Worm (Caenorhabditis elegans): ENCODE results near the gene npr-26.
A peak's percentile ranks its signal among the peaks of the same experiment; 100 is the strongest.

The npr-26 gene

DNA sequence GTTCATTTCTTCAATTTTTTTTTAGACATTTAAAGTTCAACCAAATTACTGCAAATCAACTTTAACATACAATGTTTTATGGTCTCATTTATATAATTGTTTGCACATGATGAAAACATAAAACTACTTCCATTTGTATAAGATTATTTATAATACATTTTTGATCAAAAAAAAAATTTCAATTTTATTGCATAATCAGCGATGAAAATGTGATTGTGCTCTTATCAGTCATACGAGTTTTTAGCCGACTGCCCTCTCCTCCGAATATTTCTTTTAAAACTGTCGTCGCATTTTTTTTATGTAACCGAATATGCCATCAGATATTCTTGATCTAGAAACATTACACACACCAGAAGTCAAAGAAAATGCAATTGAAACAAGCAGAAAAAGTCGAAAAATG lies 22.8 kb upstream of the npr-26 start, which contains the start of gene F08A7.1:
F08A7.1 (plus strand) TSS at position 191 of the 400 bp plus-strand sequence.
- no peak for TF ChIP-seq blmp-1 (tag; optimal IDR thresholded peaks at IDR 0.05)
- TF ChIP-seq fkh-8 (tag; optimal IDR thresholded peaks at IDR 0.05) = no peak
- no peak for TF ChIP-seq aly-2 (tag; optimal IDR thresholded peaks at IDR 0.05)
- no peak for TF ChIP-seq ama-1 (optimal IDR thresholded peaks at IDR 0.05)
- no peak for TF ChIP-seq ces-1 (GFP tag; optimal IDR thresholded peaks at IDR 0.05)
- TF ChIP-seq irx-1 (tag; optimal IDR thresholded peaks at IDR 0.05) = no peak
- peak; percentile 32 for TF ChIP-seq nhr-85 (tag)
- TF ChIP-seq ceh-8 (GFP tag; optimal IDR thresholded peaks at IDR 0.05) = no peak
- TF ChIP-seq unc-30 (tag; optimal IDR thresholded peaks at IDR 0.05) = no peak
- no peak for TF ChIP-seq pag-3 (tag; optimal IDR thresholded peaks at IDR 0.05; ENCODE audit: borderline replicate concordance, insufficient read depth)
- TF ChIP-seq sup-37 (GFP tag; optimal IDR thresholded peaks at IDR 0.05) = no peak
- no peak for TF ChIP-seq ceh-63 (GFP tag; optimal IDR thresholded peaks at IDR 0.05)
- TF ChIP-seq nhr-84 (tag; optimal IDR thresholded peaks at IDR 0.05) = no peak
- TF ChIP-seq mab-9 (GFP tag; IDR thresholded peaks at IDR 0.05) = no peak
- TF ChIP-seq ets-5 (GFP tag; IDR thresholded peaks at IDR 0.05) = no peak
- TF ChIP-seq efl-1 (optimal IDR thresholded peaks at IDR 0.05) = no peak
- TF ChIP-seq efl-1 (GFP tag; optimal IDR thresholded peaks at IDR 0.05 in 1 of 2) = no peak
- TF ChIP-seq C34B4.2 (tag; optimal IDR thresholded peaks at IDR 0.05) = no peak
- peak; percentile 63 for TF ChIP-seq elt-2 (tag; optimal IDR thresholded peaks at IDR 0.05)

DNA sequence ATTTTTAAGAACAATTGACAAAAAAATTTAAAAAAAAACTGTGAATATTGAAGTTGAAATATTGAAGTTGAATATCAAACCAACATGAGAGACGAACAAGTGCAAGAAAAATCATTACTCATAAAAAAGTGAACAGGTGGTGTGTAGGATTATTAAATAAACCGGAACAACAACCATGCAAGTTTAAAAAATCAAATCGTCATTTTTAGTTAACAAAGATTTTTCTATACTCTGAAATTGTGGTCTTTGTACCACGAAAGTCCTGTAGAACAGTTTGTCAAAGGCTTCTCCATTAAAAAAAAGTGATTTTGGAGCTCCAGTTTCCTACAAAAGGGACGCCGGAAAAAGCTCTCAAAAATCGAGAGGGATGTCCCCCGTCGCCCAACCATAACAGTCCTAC lies 22.4 kb upstream of the npr-26 start, which contains the start of gene C06A12.19:
C06A12.19 (minus strand) TSS at position 101 of the 400 bp plus-strand sequence.
- no peak for TF ChIP-seq elt-2 (tag; optimal IDR thresholded peaks at IDR 0.05)
- no peak for TF ChIP-seq tlp-1 (tag; optimal IDR thresholded peaks at IDR 0.05)
- TF ChIP-seq fos-1 (tag; optimal IDR thresholded peaks at IDR 0.05) = no peak
- TF ChIP-seq hlh-17 (GFP tag; optimal IDR thresholded peaks at IDR 0.05; ENCODE audit: borderline replicate concordance) = no peak
- no peak for TF ChIP-seq lin-13 (GFP tag; optimal IDR thresholded peaks at IDR 0.05)
- TF ChIP-seq mef-2 (tag; optimal IDR thresholded peaks at IDR 0.05) = no peak
- TF ChIP-seq nhr-71 (tag; optimal IDR thresholded peaks at IDR 0.05) = no peak
- no peak for TF ChIP-seq pax-3 (tag; optimal IDR thresholded peaks at IDR 0.05)
- TF ChIP-seq nhr-19 (GFP tag; conservative IDR thresholded peaks at IDR 0.05) = no peak
- no peak for TF ChIP-seq sptf-1 (tag; optimal IDR thresholded peaks at IDR 0.05)
- no peak for TF ChIP-seq jun-1 (tag; optimal IDR thresholded peaks at IDR 0.05)
- no peak for TF ChIP-seq hpl-2 (GFP tag; optimal IDR thresholded peaks at IDR 0.05)
- TF ChIP-seq C04F5.9 (tag; optimal IDR thresholded peaks at IDR 0.05) = no peak

DNA sequence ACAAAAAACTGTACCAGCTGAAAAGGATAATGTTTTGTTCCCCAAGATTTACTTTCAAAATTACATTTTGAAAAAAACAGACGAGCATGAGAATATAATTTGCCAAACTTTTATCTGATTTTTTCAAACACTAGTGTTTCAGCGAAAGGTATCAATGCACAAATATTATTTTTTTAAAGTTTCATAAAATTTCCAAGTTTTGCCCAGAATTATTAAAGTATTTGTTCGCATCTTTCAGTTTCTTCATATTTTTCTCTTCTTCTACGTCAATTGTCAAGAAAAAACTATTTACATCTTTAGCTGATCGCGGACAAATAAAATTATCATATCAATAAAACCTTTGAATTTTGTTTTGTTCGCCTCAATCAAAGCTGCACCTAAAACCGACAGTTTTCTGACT lies 19.4 kb upstream of the npr-26 start, which contains the start of gene C06A12.8:
C06A12.8 (plus strand) TSS at position 301 of the 400 bp plus-strand sequence.
- TF ChIP-seq lin-39 (tag; optimal IDR thresholded peaks at IDR 0.05) (no peak), nhr-84 (tag; optimal IDR thresholded peaks at IDR 0.05) (no peak), ets-5 (GFP tag; IDR thresholded peaks at IDR 0.05) (no peak), fos-1 (tag; optimal IDR thresholded peaks at IDR 0.05) (no peak), nhr-20 (tag; optimal IDR thresholded peaks at IDR 0.05) (no peak), ces-1 (GFP tag; optimal IDR thresholded peaks at IDR 0.05) (no peak), sox-4 (tag; optimal IDR thresholded peaks at IDR 0.05) (no peak), efl-1 (optimal IDR thresholded peaks at IDR 0.05) (no peak), efl-1 (GFP tag; optimal IDR thresholded peaks at IDR 0.05 in 1 of 2) (no peak), nhr-47 (tag; optimal IDR thresholded peaks at IDR 0.05) (no peak), ceh-88 (GFP tag; IDR thresholded peaks at IDR 0.05) (no peak), C04F5.9 (tag; optimal IDR thresholded peaks at IDR 0.05) (no peak), irx-1 (tag; optimal IDR thresholded peaks at IDR 0.05) (no peak)

DNA sequence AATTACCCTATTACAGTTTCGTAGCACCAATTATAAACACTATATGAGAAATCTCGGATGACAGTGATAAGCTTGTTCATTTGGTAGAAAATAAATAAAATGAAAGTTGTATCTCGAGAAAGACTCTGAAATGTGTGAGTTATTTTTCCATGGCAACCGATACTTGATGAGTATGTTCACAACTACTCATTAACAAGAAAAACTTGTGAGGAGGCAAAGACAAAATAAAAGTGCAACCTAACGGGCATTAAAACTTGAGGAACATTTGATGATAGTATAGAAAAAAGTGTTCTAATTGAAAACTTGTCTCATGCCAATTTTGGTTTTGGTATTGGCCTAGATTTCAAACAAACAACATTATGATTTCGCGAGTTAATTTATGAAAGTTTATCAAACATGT lies 18.9 kb upstream of the npr-26 start, which contains the start of gene gcy-27:
gcy-27 (minus strand) TSS at position 101 of the 400 bp plus-strand sequence.
- TF ChIP-seq mab-9 (GFP tag; IDR thresholded peaks at IDR 0.05) = no peak
- no peak for TF ChIP-seq C34B4.2 (tag; optimal IDR thresholded peaks at IDR 0.05)
- no peak for TF ChIP-seq unc-86 (tag; optimal IDR thresholded peaks at IDR 0.05)
- no peak for TF ChIP-seq nhr-28 (tag; optimal IDR thresholded peaks at IDR 0.05)
- no peak for TF ChIP-seq blmp-1 (tag; optimal IDR thresholded peaks at IDR 0.05)
- TF ChIP-seq dsc-1 (tag; optimal IDR thresholded peaks at IDR 0.05) = no peak
- no peak for TF ChIP-seq pqm-1 (tag; optimal IDR thresholded peaks at IDR 0.05)
- TF ChIP-seq vab-15 (tag; optimal IDR thresholded peaks at IDR 0.05) = no peak
- no peak for TF ChIP-seq nhr-71 (tag; optimal IDR thresholded peaks at IDR 0.05)
- no peak for TF ChIP-seq lin-39 (tag; optimal IDR thresholded peaks at IDR 0.05)
- no peak for TF ChIP-seq snu-23 (GFP tag; optimal IDR thresholded peaks at IDR 0.05)
